Fruit fly (Drosophila melanogaster): Measurements from ENCODE around the gene CG1275.

Gene CG1275

dm6 chr3L:2253962-2254662 lies 3.1 kb downstream of the CG1275 start (continued):
- 0 out of 3 replicates have a peak, but pooled peaks have one; percentile 16 for TF ChIP-seq so (GFP tag; IDR thresholded peaks at IDR 0.05)
- no peak for TF ChIP-seq Camta (GFP tag; optimal IDR thresholded peaks at IDR 0.05)
- no peak for TF ChIP-seq rib (GFP tag; IDR thresholded peaks at IDR 0.05)
- TF ChIP-seq HmgZ (tag; optimal IDR thresholded peaks at IDR 0.05): no peak
- TF ChIP-seq nom (GFP tag; optimal IDR thresholded peaks at IDR 0.05): no peak
- peak; percentile 50 for TF ChIP-seq CG12071 (GFP tag; optimal IDR thresholded peaks at IDR 0.05)
- TF ChIP-seq CG12769 (tag; optimal IDR thresholded peaks at IDR 0.05): no peak
- TF ChIP-seq CG15514 (GFP tag; optimal IDR thresholded peaks at IDR 0.05): peak; percentile 26
- TF ChIP-seq unpg (GFP tag; optimal IDR thresholded peaks at IDR 0.05): no peak
- TF ChIP-seq CG7987 (GFP tag; optimal IDR thresholded peaks at IDR 0.05): peak; percentile 29
- TF ChIP-seq Chrac-16 (GFP tag; optimal IDR thresholded peaks at IDR 0.05): no peak
- TF ChIP-seq CG10959 (GFP tag; IDR thresholded peaks at IDR 0.05): no peak
- no peak for TF ChIP-seq bbx (GFP tag; IDR thresholded peaks at IDR 0.05; ENCODE audit: partially characterized antibody)
- no peak for TF ChIP-seq cg (GFP tag; optimal IDR thresholded peaks at IDR 0.05)
- TF ChIP-seq CG9215 (GFP tag; IDR thresholded peaks at IDR 0.05): no peak
- peak; percentile 59 for TF ChIP-seq GATAe (GFP tag; conservative IDR thresholded peaks at IDR 0.05)
- no peak for TF ChIP-seq CG15011 (GFP tag; optimal IDR thresholded peaks at IDR 0.05)
- no peak for TF ChIP-seq TFAM (GFP tag; optimal IDR thresholded peaks at IDR 0.05)
- TF ChIP-seq pan (optimal IDR thresholded peaks at IDR 0.05): no peak
- no peak for TF ChIP-seq pan (GFP tag; optimal IDR thresholded peaks at IDR 0.05 in 1 of 2, IDR thresholded peaks at IDR 0.05 in 1 of 2)
- no peak for TF ChIP-seq CG12104 (GFP tag; optimal IDR thresholded peaks at IDR 0.05)
- no peak for TF ChIP-seq Dbx (GFP tag; IDR thresholded peaks at IDR 0.05)
- no peak for TF ChIP-seq amos (GFP tag; IDR thresholded peaks at IDR 0.05; ENCODE audit: partially characterized antibody)
- TF ChIP-seq CG8089 (GFP tag; optimal IDR thresholded peaks at IDR 0.05): no peak
- TF ChIP-seq CG11696 (GFP tag; IDR thresholded peaks at IDR 0.05): no peak
- no peak for TF ChIP-seq fu2 (GFP tag; optimal IDR thresholded peaks at IDR 0.05)
- no peak for TF ChIP-seq klu (GFP tag; IDR thresholded peaks at IDR 0.05)
- no peak for TF ChIP-seq CG2129 (GFP tag; IDR thresholded peaks at IDR 0.05; ENCODE audit: partially characterized antibody)
- no peak for TF ChIP-seq Hmx (GFP tag; optimal IDR thresholded peaks at IDR 0.05)
- no peak for TF ChIP-seq Jarid2 (GFP tag; optimal IDR thresholded peaks at IDR 0.05)
- peak; percentile 94 for TF ChIP-seq sug (tag; optimal IDR thresholded peaks at IDR 0.05)
- no peak for TF ChIP-seq Atf-2 (GFP tag; optimal IDR thresholded peaks at IDR 0.05)
- no peak for TF ChIP-seq Sox100B (GFP tag; optimal IDR thresholded peaks at IDR 0.05)
- TF ChIP-seq Opbp (GFP tag; IDR thresholded peaks at IDR 0.05; ENCODE audit: partially characterized antibody): no peak
- TF ChIP-seq knrl (GFP tag; IDR thresholded peaks at IDR 0.05; ENCODE audit: partially characterized antibody): no peak
- no peak for TF ChIP-seq CG6654 (GFP tag; optimal IDR thresholded peaks at IDR 0.05)
- no peak for TF ChIP-seq CG4617 (GFP tag; optimal IDR thresholded peaks at IDR 0.05; ENCODE audit: borderline replicate concordance)
- TF ChIP-seq Meics (GFP tag; optimal IDR thresholded peaks at IDR 0.05): peak; percentile 41
- no peak for TF ChIP-seq CG6175 (GFP tag; IDR thresholded peaks at IDR 0.05)
- TF ChIP-seq ci (GFP tag; IDR thresholded peaks at IDR 0.05): peak; percentile 25; the same call in 1 of the 3 replicates
- no peak for TF ChIP-seq CG11456 (GFP tag; IDR thresholded peaks at IDR 0.05)
- no peak for TF ChIP-seq hbn (GFP tag; IDR thresholded peaks at IDR 0.05; ENCODE audit: partially characterized antibody)
- no peak for TF ChIP-seq usp (GFP tag; optimal IDR thresholded peaks at IDR 0.05)
- no peak for TF ChIP-seq aop (GFP tag; IDR thresholded peaks at IDR 0.05)
- TF ChIP-seq Vsx1 (GFP tag; optimal IDR thresholded peaks at IDR 0.05): peak; percentile 41
- TF ChIP-seq Oli (tag; optimal IDR thresholded peaks at IDR 0.05): no peak
- no peak for TF ChIP-seq CG11247 (GFP tag; IDR thresholded peaks at IDR 0.05)
- TF ChIP-seq CG4854 (GFP tag; optimal IDR thresholded peaks at IDR 0.05): no peak
- TF ChIP-seq HLH4C (GFP tag; IDR thresholded peaks at IDR 0.05; ENCODE audit: partially characterized antibody): no peak
- TF ChIP-seq NFAT (GFP tag; IDR thresholded peaks at IDR 0.05): no peak
